Worm (Caenorhabditis elegans) whole organism, L4 larva: Measurements from ENCODE around the gene mthf-1.

Experiments used
- F10B5.3 ChIP-seq: sonication (generic microtip); optimal IDR thresholded peaks from 2 replicates; lab custom pipeline; 2016; ENCODE audit warnings: mild to moderate bottlenecking, missing genetic modification characterization, missing compliant biosample characterization
- F37D6.2 ChIP-seq: sonication (generic microtip); optimal IDR thresholded peaks from 2 replicates; lab custom pipeline; 2016; ENCODE audit warnings: mild to moderate bottlenecking, missing genetic modification characterization, missing compliant biosample characterization
- F44E2.7 ChIP-seq: fragments of 200-800 bp; sonication (Bioruptor generic); IDR thresholded peaks from 2 replicates; pipeline ENCODE4 v2.1.2; 2022; ENCODE audit warnings: missing genetic modification characterization, missing compliant biosample characterization
- F49E8.2 ChIP-seq: sonication (generic microtip); optimal IDR thresholded peaks from 2 replicates; lab custom pipeline; 2016; ENCODE audit warnings: missing compliant biosample characterization, mild to moderate bottlenecking, missing genetic modification characterization, borderline replicate concordance
- Y105C5A.15 ChIP-seq: fragments of 200-800 bp; sonication (Bioruptor generic); IDR thresholded peaks from 2 replicates; pipeline ENCODE4 v1.3.6; 2022; ENCODE audit warnings: missing genetic modification characterization, missing compliant biosample characterization
- Y5F2A.4 ChIP-seq: fragments of 200-800 bp; sonication (Bioruptor generic); optimal IDR thresholded peaks from 2 replicates; lab custom pipeline; 2018; ENCODE audit warnings: mild to moderate bottlenecking, missing genetic modification characterization, missing compliant biosample characterization
- aha-1 ChIP-seq: fragments of 150-350 bp; peaks from one replicate; lab custom pipeline; 2014; ENCODE audit warnings: missing biosample characterization, missing genetic modification characterization
- ceh-44 ChIP-seq: fragments of 200-800 bp; sonication (Bioruptor generic); IDR thresholded peaks from 2 replicates; pipeline ENCODE4 v1.3.6; 2022; ENCODE audit warnings: missing genetic modification reagents, missing genetic modification characterization, missing compliant biosample characterization
- ces-1 ChIP-seq: fragments of 150-350 bp; sonication (generic microtip); optimal IDR thresholded peaks from 4 replicates; lab custom pipeline; 2014; ENCODE audit warnings: missing biosample characterization, missing genetic modification reagents, missing genetic modification characterization
- daf-19 ChIP-seq: fragments of 200-800 bp; sonication (Bioruptor generic); conservative IDR thresholded peaks from 2 replicates; pipeline ENCODE4 v1.3.6; 2022; ENCODE audit warnings: missing genetic modification characterization, missing compliant biosample characterization
- daf-8 ChIP-seq: fragments of 200-800 bp; sonication (Bioruptor generic); IDR thresholded peaks from 2 replicates; pipeline ENCODE4 v1.3.6; 2022; ENCODE audit warnings: missing genetic modification characterization, missing compliant biosample characterization
- dmd-6 ChIP-seq: fragments of 200-800 bp; sonication (Bioruptor generic); IDR thresholded peaks from 2 replicates; pipeline ENCODE4 v1.3.6; 2022; ENCODE audit warnings: missing genetic modification reagents, missing genetic modification characterization, missing compliant biosample characterization
- dmd-8 ChIP-seq: fragments of 200-800 bp; sonication (Bioruptor generic); IDR thresholded peaks from 2 replicates; pipeline ENCODE4 v1.3.6; 2022; ENCODE audit warnings: missing genetic modification characterization, missing compliant biosample characterization
- dmd-9 ChIP-seq: fragments of 200-800 bp; sonication (Bioruptor generic); IDR thresholded peaks from 2 replicates; pipeline ENCODE4 v1.3.6; 2022; ENCODE audit warnings: missing genetic modification reagents, missing genetic modification characterization, missing compliant biosample characterization
- fkh-10 ChIP-seq: fragments of 150-350 bp; optimal IDR thresholded peaks from 2 replicates; lab custom pipeline; 2014; ENCODE audit warnings: missing biosample characterization, missing genetic modification reagents, missing genetic modification characterization
- lin-13 ChIP-seq: fragments of 150-350 bp; optimal IDR thresholded peaks from 2 replicates; lab custom pipeline; 2014; ENCODE audit warnings: missing biosample characterization, missing genetic modification reagents, missing genetic modification characterization
- lin-15B ChIP-seq: fragments of 150-350 bp; sonication (generic microtip); optimal IDR thresholded peaks from 3 replicates; lab custom pipeline; 2014; ENCODE audit warnings: missing biosample characterization, missing genetic modification characterization
- lin-29 ChIP-seq: fragments of 200-800 bp; sonication (Bioruptor generic); IDR thresholded peaks from 2 replicates; pipeline ENCODE4 v1.3.6; 2022; ENCODE audit warnings: missing genetic modification reagents, missing genetic modification characterization, missing compliant biosample characterization
- lir-3 ChIP-seq: sonication (generic microtip); optimal IDR thresholded peaks from 2 replicates; lab custom pipeline; 2016; ENCODE audit warnings: mild to moderate bottlenecking, missing genetic modification characterization, missing compliant biosample characterization
- madf-5 ChIP-seq, 2 experiments: fragments of 200-800 bp; sonication (Bioruptor generic); IDR thresholded peaks; 2 replicates each; pipeline ENCODE4 v1.3.6; 2022; ENCODE audit warnings: missing compliant biosample characterization in 2 of 2, missing genetic modification characterization in 2 of 2
- mep-1 ChIP-seq: fragments of 150-350 bp; sonication (generic microtip); optimal IDR thresholded peaks from 3 replicates; lab custom pipeline; 2014; ENCODE audit warnings: missing biosample characterization, missing genetic modification characterization
- mxl-3 ChIP-seq: fragments of 200-800 bp; sonication (Bioruptor generic); optimal IDR thresholded peaks from 2 replicates; lab custom pipeline; 2018; ENCODE audit warnings: mild to moderate bottlenecking, missing genetic modification characterization, missing compliant biosample characterization
- nhr-111 ChIP-seq: fragments of 200-800 bp; sonication (Bioruptor generic); optimal IDR thresholded peaks from 2 replicates; lab custom pipeline; 2018; ENCODE audit warnings: mild to moderate bottlenecking, missing genetic modification characterization, missing compliant biosample characterization
- nhr-25 ChIP-seq: sonication (generic microtip); optimal IDR thresholded peaks from 2 replicates; lab custom pipeline; 2017; ENCODE audit warnings: missing genetic modification characterization, mild to moderate bottlenecking, missing compliant biosample characterization, antibody characterized with exemption, moderate library complexity, borderline replicate concordance; ENCODE audit not compliant: insufficient read depth
- nhr-28 ChIP-seq: fragments of 150-350 bp; optimal IDR thresholded peaks from 2 replicates; lab custom pipeline; 2014; ENCODE audit warnings: missing biosample characterization, missing genetic modification characterization
- nhr-41 ChIP-seq: fragments of 200-800 bp; sonication (Bioruptor generic); IDR thresholded peaks from 2 replicates; pipeline ENCODE4 v1.3.6; 2022; ENCODE audit warnings: missing genetic modification reagents, missing genetic modification characterization, missing compliant biosample characterization
- pqm-1 ChIP-seq: sonication (generic microtip); optimal IDR thresholded peaks from 2 replicates; lab custom pipeline; 2017; ENCODE audit warnings: missing biosample characterization, missing genetic modification characterization
- sdz-12 ChIP-seq: fragments of 200-800 bp; sonication (Bioruptor generic); optimal IDR thresholded peaks from 2 replicates; lab custom pipeline; 2018; ENCODE audit warnings: mild to moderate bottlenecking, missing genetic modification characterization, missing compliant biosample characterization
- set-16 ChIP-seq: fragments of 200-800 bp; sonication (Bioruptor generic); IDR thresholded peaks from 2 replicates; pipeline ENCODE4 v1.3.6; 2022; ENCODE audit warnings: missing genetic modification reagents, missing genetic modification characterization, missing compliant biosample characterization
- skn-1 ChIP-seq: fragments of 150-350 bp; optimal IDR thresholded peaks from 2 replicates; lab custom pipeline; 2014; ENCODE audit warnings: missing biosample characterization, missing genetic modification characterization
- snpc-1.2 ChIP-seq: fragments of 200-800 bp; sonication (Bioruptor generic); IDR thresholded peaks from 2 replicates; pipeline ENCODE4 v1.3.6; 2022; ENCODE audit warnings: missing genetic modification reagents, missing genetic modification characterization, missing compliant biosample characterization
- spr-1 ChIP-seq: sonication (generic microtip); optimal IDR thresholded peaks from 2 replicates; lab custom pipeline; 2016; ENCODE audit warnings: mild to moderate bottlenecking, missing genetic modification characterization, missing compliant biosample characterization
- tag-97 ChIP-seq: fragments of 200-800 bp; sonication (Bioruptor generic); IDR thresholded peaks from 2 replicates; pipeline ENCODE4 v1.3.6; 2022; ENCODE audit warnings: missing genetic modification characterization, missing compliant biosample characterization
- unc-39 ChIP-seq: sonication (generic microtip); optimal IDR thresholded peaks from 2 replicates; lab custom pipeline; 2017; ENCODE audit warnings: missing biosample characterization, missing genetic modification characterization
- zag-1 ChIP-seq: fragments of 150-350 bp; optimal IDR thresholded peaks from 2 replicates; lab custom pipeline; 2014; ENCODE audit warnings: missing biosample characterization, missing genetic modification characterization
- zip-11 ChIP-seq: fragments of 200-800 bp; sonication (Bioruptor generic); IDR thresholded peaks from 2 replicates; pipeline ENCODE4 v1.3.6; 2022; ENCODE audit warnings: missing genetic modification characterization, missing compliant biosample characterization
- zip-2 ChIP-seq: fragments of 150-350 bp; optimal IDR thresholded peaks from 2 replicates; lab custom pipeline; 2014; ENCODE audit warnings: missing biosample characterization, missing genetic modification characterization
- ztf-7 ChIP-seq: fragments of 150-350 bp; optimal IDR thresholded peaks from 2 replicates; lab custom pipeline; 2014; ENCODE audit warnings: missing biosample characterization, missing genetic modification characterization

The mthf-1 gene

DNA sequence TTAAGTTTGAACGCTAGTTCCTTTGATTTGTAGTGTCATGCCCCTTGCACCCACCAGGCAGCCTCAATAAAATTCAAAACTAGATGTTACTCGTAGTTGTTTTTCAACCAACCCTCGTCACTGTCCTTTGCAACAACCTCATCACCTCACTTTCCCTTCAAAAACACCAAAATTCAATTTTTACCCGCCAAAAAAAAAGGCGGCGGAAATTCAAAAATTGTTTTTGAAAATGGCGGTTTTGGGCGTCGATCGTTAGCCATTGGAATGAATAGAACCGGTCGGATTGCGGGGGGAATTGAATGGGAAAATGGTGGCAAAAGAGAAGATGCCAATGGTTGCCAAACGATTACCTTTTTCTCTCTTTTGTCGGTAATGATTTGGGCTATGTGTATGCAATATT, 28.4 kb upstream of the mthf-1 start:
- TF ChIP-seq lin-29 (GFP tag; lab: Robert Waterston, UW) (no peak), tag-97 (GFP tag; lab: Robert Waterston, UW) (no peak), skn-1 (tag; lab: Kevin White, UChicago) (no peak), unc-39 (tag; lab: Kevin White, UChicago) (no peak), ceh-44 (GFP tag; lab: Robert Waterston, UW) (no peak), set-16 (GFP tag; lab: Robert Waterston, UW) (no peak), pqm-1 (no peak)
- TF ChIP-seq, all 104 proteins: peak for 0

DNA sequence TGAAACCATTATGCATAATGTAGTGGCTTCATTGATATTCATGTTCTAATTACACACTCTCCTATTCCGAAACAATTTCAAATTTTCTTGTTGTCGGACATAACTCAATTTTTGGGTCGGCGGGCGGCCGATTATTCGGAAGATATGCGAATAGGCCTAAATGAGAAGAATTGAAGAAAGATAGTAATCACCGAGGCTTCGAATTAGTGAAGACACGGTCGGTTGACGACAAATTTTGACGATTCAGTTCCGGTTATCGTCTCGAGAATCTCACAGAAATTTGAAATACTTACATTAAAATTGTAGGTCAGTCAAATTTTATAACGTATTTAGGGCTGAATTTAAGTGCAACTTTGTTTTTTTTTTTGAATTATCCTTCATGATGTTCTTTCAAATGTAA, 25.6 kb upstream of the mthf-1 start:
- TF ChIP-seq nhr-25, result no peak
- no peak for TF ChIP-seq Y5F2A.4 (GFP tag; lab: Kevin White, UChicago)
- TF ChIP-seq lin-15B (tag; lab: Kevin White, UChicago), result no peak
- no peak for TF ChIP-seq nhr-28 (tag; lab: Kevin White, UChicago)
- TF ChIP-seq snpc-1.2, result no peak
- TF ChIP-seq madf-5 (GFP tag; IDR thresholded peaks at IDR 0.05; lab: Robert Waterston, UW), result no peak
- TF ChIP-seq zag-1 (tag; lab: Kevin White, UChicago), result no peak

DNA sequence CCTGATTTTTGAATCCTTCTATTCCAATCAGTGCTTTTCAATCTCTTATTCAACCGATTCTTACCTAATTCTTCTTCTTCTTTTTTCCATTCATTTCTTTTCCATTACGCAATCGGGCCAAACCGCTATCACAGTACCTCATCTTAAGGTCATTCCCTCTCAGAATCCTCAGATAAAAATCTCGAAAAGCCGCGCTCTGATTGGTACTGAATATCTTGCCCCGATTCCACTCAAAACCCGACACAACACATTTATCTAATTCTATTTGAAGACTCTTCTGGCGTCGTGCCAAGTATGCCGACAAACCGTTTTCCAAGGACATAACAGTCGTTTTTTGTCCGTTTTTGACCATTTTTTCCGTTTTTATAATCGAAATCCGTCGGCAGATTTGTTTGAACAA, 24.3 kb upstream of the mthf-1 start:
- TF ChIP-seq dmd-8, result no peak
- no peak for TF ChIP-seq lin-15B (tag; lab: Kevin White, UChicago)

DNA sequence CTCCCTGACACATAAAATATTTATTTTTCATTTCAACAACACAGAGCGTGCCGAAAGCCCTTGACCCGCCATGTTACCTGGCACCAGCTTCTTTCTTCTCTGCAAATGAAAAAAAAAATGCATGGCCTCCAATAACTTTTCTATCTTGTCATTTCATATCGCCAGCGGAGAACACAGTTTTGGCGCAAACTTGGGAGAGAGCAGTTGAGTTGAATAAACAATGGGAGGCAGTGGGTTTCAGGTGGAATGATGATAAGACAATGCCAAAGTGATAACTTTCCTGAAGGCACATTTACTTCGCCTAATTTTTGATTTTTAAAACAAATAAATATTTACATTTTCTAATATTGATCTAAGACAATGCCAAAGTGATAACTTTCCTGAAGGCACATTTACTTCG, 23.6 kb upstream of the mthf-1 start:
- TF ChIP-seq lin-13 (GFP tag; lab: Kevin White, UChicago) (no peak), dmd-6 (GFP tag; lab: Robert Waterston, UW) (peak; percentile 25; the same call in 1 of the 2 replicates), pqm-1 (peak; percentile 52)
- TF ChIP-seq, all 104 proteins: peak for 2

DNA sequence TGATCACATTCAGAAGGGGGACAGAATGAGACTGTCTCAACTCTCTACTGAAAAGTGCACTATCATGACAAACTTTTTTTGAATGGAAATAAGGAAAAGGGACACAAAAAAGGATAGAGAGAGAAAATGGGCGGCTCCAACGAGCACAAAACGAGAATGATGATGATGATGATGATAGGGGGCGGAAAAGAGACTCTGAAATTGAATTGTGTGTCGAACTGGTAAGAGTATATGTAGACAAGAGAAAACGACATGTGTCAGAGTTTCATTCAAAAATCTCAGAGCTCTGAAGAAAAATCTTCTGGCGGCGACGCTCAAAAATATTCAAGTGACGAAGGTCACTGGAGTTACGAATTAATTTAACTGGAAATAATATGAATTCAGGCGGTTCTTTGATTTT, 17.7 kb upstream of the mthf-1 start:
- peak; percentile 40 for TF ChIP-seq ces-1 (GFP tag; lab: Kevin White, UChicago)
- no peak for TF ChIP-seq mxl-3
- TF ChIP-seq fkh-10 (GFP tag; lab: Kevin White, UChicago), result peak; percentile 10

DNA sequence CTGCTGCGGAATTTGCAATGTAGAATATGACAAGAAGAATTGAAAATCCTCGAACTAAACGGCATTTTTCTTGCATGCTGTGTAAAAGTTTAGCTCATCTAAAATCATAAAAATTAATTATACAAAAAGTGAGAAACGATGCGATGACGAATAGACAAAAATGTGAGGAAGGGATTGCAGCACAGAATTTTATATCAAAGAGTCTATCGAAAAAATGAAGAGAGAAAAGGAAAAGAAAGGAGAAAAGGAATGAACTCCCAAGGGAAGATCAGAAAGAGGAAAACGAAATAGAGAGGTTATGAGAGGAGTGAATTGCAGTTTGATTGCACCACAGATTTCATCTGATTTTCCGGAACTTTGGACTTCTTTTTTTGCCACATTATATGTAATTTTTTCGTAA, 16.6 kb upstream of the mthf-1 start, which contains the start of gene glr-4:
glr-4 (minus strand) TSS at position 101 of the 400 bp plus-strand sequence.
- TF ChIP-seq nhr-111 (GFP tag; lab: Kevin White, UChicago) (no peak), sdz-12 (GFP tag; lab: Kevin White, UChicago) (no peak), zip-11 (GFP tag; lab: Robert Waterston, UW) (no peak), spr-1 (tag; lab: Kevin White, UChicago) (no peak), daf-8 (no peak), lir-3 (tag; lab: Kevin White, UChicago) (no peak)

DNA sequence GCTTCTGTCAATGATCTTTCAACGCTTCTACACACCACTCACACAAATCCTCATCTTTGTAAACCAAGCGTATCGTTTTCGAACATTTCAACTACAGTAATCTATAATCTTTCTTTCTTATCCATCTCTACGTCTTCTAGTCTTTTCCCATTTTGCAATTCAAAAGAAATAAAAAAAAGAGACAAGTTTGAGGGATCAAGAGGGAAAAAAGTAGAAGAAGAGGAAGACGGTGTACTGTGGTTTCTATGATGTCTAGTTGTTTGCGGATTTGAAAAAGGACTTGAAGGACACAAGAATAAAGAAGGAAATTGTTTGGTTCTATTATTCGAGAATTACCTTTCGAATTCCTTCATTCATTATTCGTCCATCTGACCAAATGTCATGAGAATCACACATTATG, 14.9 kb upstream of the mthf-1 start:
- no peak for TF ChIP-seq aha-1 (tag; lab: Kevin White, UChicago)
- TF ChIP-seq snpc-1.2, result no peak
- TF ChIP-seq nhr-41, result no peak
- TF ChIP-seq Y105C5A.15, result no peak
- no peak for TF ChIP-seq daf-19
- TF ChIP-seq F10B5.3 (tag; lab: Kevin White, UChicago), result no peak
- no peak for TF ChIP-seq mep-1 (tag; lab: Kevin White, UChicago)
- TF ChIP-seq ztf-7 (tag; lab: Kevin White, UChicago), result no peak
- TF ChIP-seq sdz-12 (GFP tag; lab: Kevin White, UChicago), result no peak
- no peak for TF ChIP-seq lin-13 (GFP tag; lab: Kevin White, UChicago)
- no peak for TF ChIP-seq F37D6.2 (tag; lab: Kevin White, UChicago)
- TF ChIP-seq lir-3 (tag; lab: Kevin White, UChicago), result no peak
- TF ChIP-seq F49E8.2 (tag; lab: Kevin White, UChicago), result no peak
- TF ChIP-seq zip-2 (tag; lab: Kevin White, UChicago), result no peak
- TF ChIP-seq dmd-9 (GFP tag; lab: Robert Waterston, UW), result no peak
- TF ChIP-seq nhr-111 (GFP tag; lab: Kevin White, UChicago), result no peak
- no peak for TF ChIP-seq F44E2.7 (GFP tag; lab: Robert Waterston, UW)
